Fruit fly (Drosophila melanogaster): ENCODE data around the gene CG7800.

The CG7800 gene

dm6 chr3R:8208378-8209021 lies 9.3 kb upstream of the CG7800 start (continued):
- TF ChIP-seq CG8089 (GFP tag; optimal IDR thresholded peaks at IDR 0.05) (no peak), Nf-YA (GFP tag; IDR thresholded peaks at IDR 0.05) (no peak), CG34376 (GFP tag; optimal IDR thresholded peaks at IDR 0.05) (peak; percentile 61), CG14050 (GFP tag; IDR thresholded peaks at IDR 0.05) (no peak), CG12942 (GFP tag; optimal IDR thresholded peaks at IDR 0.05) (no peak), ato (GFP tag; IDR thresholded peaks at IDR 0.05; ENCODE audit: partially characterized antibody) (no peak), CG9876 (GFP tag; optimal IDR thresholded peaks at IDR 0.05) (no peak), GATAe (GFP tag; conservative IDR thresholded peaks at IDR 0.05) (peak; percentile 88), salm (tag; optimal IDR thresholded peaks at IDR 0.05) (peak; percentile 43), eyg (GFP tag; optimal IDR thresholded peaks at IDR 0.05) (no peak), CG33213 (GFP tag; optimal IDR thresholded peaks at IDR 0.05) (no peak), sqz (GFP tag; optimal IDR thresholded peaks at IDR 0.05) (peak; percentile 20), gce (GFP tag; IDR thresholded peaks at IDR 0.05) (no peak), sens-2 (GFP tag; IDR thresholded peaks at IDR 0.05) (0 out of 2 replicates have a peak, but pooled peaks have one; percentile 4), crol (GFP tag; IDR thresholded peaks at IDR 0.05) (peak; percentile 74), CG15696 (tag; optimal IDR thresholded peaks at IDR 0.05) (no peak), CG6813 (GFP tag; optimal IDR thresholded peaks at IDR 0.05) (no peak), YL-1 (GFP tag; optimal IDR thresholded peaks at IDR 0.05) (no peak), Aef1 (GFP tag; IDR thresholded peaks at IDR 0.05) (no peak), al (GFP tag; IDR thresholded peaks at IDR 0.05) (no peak), exex (tag; optimal IDR thresholded peaks at IDR 0.05) (peak; percentile 92), btn (GFP tag; optimal IDR thresholded peaks at IDR 0.05) (no peak), lov (optimal IDR thresholded peaks at IDR 0.05) (no peak), lov (GFP tag; IDR thresholded peaks at IDR 0.05) (no peak), lab (GFP tag; optimal IDR thresholded peaks at IDR 0.05) (peak; percentile 54), Adf1 (GFP tag; IDR thresholded peaks at IDR 0.05) (peak; percentile 43; the same call in 1 of the 2 replicates), tna (GFP tag; IDR thresholded peaks at IDR 0.05; ENCODE audit: partially characterized antibody) (no peak), sens (GFP tag) (peak; percentile 35), Hey (tag; optimal IDR thresholded peaks at IDR 0.05) (peak; percentile 65), CG2202 (tag; optimal IDR thresholded peaks at IDR 0.05) (no peak), PHDP (tag; optimal IDR thresholded peaks at IDR 0.05) (no peak), CG3838 (GFP tag; optimal IDR thresholded peaks at IDR 0.05) (no peak), Vsx1 (GFP tag; optimal IDR thresholded peaks at IDR 0.05) (peak; percentile 16)

DNA sequence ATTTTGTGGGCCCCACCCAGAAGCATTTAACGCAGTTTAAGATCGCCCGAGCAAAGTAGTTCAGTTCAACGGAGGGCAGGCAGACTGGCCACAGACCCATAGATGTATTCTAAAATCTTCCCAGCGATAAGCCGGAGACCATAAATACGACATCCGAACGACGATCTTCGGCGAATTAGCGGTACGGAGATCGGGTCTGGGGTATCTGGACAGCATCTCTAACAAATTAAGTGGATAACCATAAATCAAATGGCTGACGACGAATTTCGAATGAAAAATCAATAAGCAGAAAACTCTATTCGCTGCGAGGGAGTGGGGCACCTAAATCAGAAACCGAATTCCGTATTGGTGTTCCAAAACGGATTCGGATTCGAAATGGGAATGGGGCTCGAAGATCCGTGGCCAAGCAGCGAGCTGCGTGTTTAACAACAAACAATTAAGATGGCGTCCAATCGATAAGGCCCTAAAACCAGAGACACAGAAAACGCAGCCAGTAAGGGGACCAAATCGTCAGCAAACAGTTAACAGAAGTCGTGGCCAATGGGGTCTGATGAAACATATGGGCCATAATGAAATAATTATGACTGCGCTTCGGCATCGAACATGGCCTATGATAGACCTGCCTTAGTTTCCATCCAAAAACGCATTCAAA lies 6.8 kb upstream of the CG7800 start:
- TF ChIP-seq Hr39 (optimal IDR thresholded peaks at IDR 0.05) = no peak
- no peak for TF ChIP-seq CG10654 (GFP tag; optimal IDR thresholded peaks at IDR 0.05)
- peak in 1 of 3 experiments; percentile 70 for TF ChIP-seq Stat92E (GFP tag; optimal IDR thresholded peaks at IDR 0.05)
- no peak for TF ChIP-seq CG14860 (GFP tag; IDR thresholded peaks at IDR 0.05; ENCODE audit: partially characterized antibody)
- no peak for TF ChIP-seq TFAM (GFP tag; optimal IDR thresholded peaks at IDR 0.05)
- no peak for TF ChIP-seq CG2875 (GFP tag; optimal IDR thresholded peaks at IDR 0.05)
- no peak for TF ChIP-seq amos (GFP tag; IDR thresholded peaks at IDR 0.05; ENCODE audit: partially characterized antibody)
- TF ChIP-seq Awh (GFP tag; IDR thresholded peaks at IDR 0.05) = 0 out of 2 replicates have a peak, but pooled peaks have one; percentile 40
- TF ChIP-seq CG14667 (GFP tag; IDR thresholded peaks at IDR 0.05) = no peak
- no peak for TF ChIP-seq vvl (GFP tag; IDR thresholded peaks at IDR 0.05)
- no peak for TF ChIP-seq tup (GFP tag; optimal IDR thresholded peaks at IDR 0.05)
- TF ChIP-seq grn (GFP tag; optimal IDR thresholded peaks at IDR 0.05) = peak; percentile 98
- no peak for TF ChIP-seq CG17328 (GFP tag; IDR thresholded peaks at IDR 0.05)
- no peak for TF ChIP-seq CG13296 (GFP tag; optimal IDR thresholded peaks at IDR 0.05)
- TF ChIP-seq CG9817 (tag; optimal IDR thresholded peaks at IDR 0.05) = no peak
- TF ChIP-seq CG9727 (GFP tag; optimal IDR thresholded peaks at IDR 0.05) = no peak
- TF ChIP-seq CG17361 (GFP tag; IDR thresholded peaks at IDR 0.05) = no peak
- TF ChIP-seq lilli (GFP tag; optimal IDR thresholded peaks at IDR 0.05) = no peak

Data from whole organism, embryonic.